Fruit fly (Drosophila melanogaster): ENCODE measurements around the gene vig2.

vig2 gene

DNA sequence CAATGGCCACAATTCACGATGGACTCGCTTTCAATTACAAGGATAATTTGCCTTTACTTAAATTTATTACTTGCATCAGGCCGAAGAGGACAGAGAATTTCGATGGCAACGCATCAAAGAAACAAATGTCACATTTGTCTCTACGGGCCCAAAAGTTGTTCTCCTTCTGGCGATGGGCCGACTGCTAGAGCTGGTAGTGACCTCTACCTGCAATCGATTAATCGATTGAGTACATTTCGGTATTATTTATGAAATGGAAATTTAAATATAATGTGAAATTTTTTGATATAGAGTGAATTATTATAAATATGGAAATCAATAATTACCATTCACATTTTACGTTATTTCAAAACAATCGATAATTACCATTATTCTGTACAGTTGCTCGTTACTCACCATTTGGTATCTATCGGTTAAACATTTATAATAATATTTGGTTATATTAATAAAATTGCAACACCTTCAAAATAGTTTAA is 399 bp upstream of the vig2 start, which contains the start of the genes CG31510 and TTLL5 (continued):
- TF ChIP-seq Gug (GFP tag; IDR thresholded peaks at IDR 0.05) (no peak; the same call in 3 of the 4 replicates), schlank (tag; optimal IDR thresholded peaks at IDR 0.05) (no peak), Opbp (GFP tag; IDR thresholded peaks at IDR 0.05; ENCODE audit: partially characterized antibody) (peak; percentile 72), gfzf (GFP tag; optimal IDR thresholded peaks at IDR 0.05) (no peak), CG2889 (GFP tag; IDR thresholded peaks at IDR 0.05) (no peak), Chrac-16 (GFP tag; optimal IDR thresholded peaks at IDR 0.05) (no peak), CG2202 (tag; optimal IDR thresholded peaks at IDR 0.05) (no peak), ci (GFP tag; IDR thresholded peaks at IDR 0.05) (no peak), pfk (GFP tag; optimal IDR thresholded peaks at IDR 0.05) (no peak), CG17802 (tag; optimal IDR thresholded peaks at IDR 0.05) (peak; percentile 96), CG18599 (GFP tag; optimal IDR thresholded peaks at IDR 0.05) (no peak), CG18262 (tag; optimal IDR thresholded peaks at IDR 0.05) (no peak), CG18619 (GFP tag; optimal IDR thresholded peaks at IDR 0.05) (no peak), CG6654 (GFP tag; optimal IDR thresholded peaks at IDR 0.05) (no peak), CG6254 (GFP tag; optimal IDR thresholded peaks at IDR 0.05) (no peak), CG11456 (GFP tag; IDR thresholded peaks at IDR 0.05) (no peak), lmd (GFP tag; IDR thresholded peaks at IDR 0.05) (no peak), crol (GFP tag; IDR thresholded peaks at IDR 0.05) (no peak; the same call in 1 of the 2 replicates), CG10462 (GFP tag; optimal IDR thresholded peaks at IDR 0.05) (no peak), tna (GFP tag; IDR thresholded peaks at IDR 0.05; ENCODE audit: partially characterized antibody) (peak; percentile 15; the same call in 1 of the 2 replicates), unc-4 (GFP tag; IDR thresholded peaks at IDR 0.05; ENCODE audit: partially characterized antibody) (peak; percentile 57; the same call in 1 of the 2 replicates), Rx (GFP tag; IDR thresholded peaks at IDR 0.05) (no peak), bowl (GFP tag; IDR thresholded peaks at IDR 0.05) (no peak), Dfd (GFP tag; optimal IDR thresholded peaks at IDR 0.05) (no peak), Adf1 (GFP tag; IDR thresholded peaks at IDR 0.05) (no peak), CG4730 (GFP tag; IDR thresholded peaks at IDR 0.05) (no peak)

DNA sequence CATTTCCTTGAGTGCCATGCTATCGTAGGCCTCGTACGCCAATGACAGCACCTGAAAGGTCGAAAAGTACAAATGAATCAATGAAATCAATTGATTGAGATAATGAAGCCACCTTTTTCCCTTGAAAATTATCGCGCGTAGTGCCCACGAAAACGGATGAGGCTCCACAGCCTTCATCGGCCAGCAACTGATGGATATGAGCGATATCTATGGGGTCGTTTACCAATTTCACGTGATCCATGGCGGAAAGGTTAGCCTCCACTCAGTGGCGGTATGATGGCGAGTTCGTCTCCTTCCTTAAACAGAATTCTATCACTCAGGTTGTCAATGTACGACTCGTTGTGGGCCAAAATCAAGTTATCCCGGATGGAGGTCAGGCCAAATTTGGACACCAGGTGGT is 3.6 kb downstream of the vig2 start:
- no peak for TF ChIP-seq tgo (GFP tag; IDR thresholded peaks at IDR 0.05)
- TF ChIP-seq exex (tag; optimal IDR thresholded peaks at IDR 0.05): peak; percentile 23
- TF ChIP-seq D19A (tag; optimal IDR thresholded peaks at IDR 0.05): no peak
- TF ChIP-seq CG4404 (GFP tag; IDR thresholded peaks at IDR 0.05): no peak
- TF ChIP-seq onecut (GFP tag; IDR thresholded peaks at IDR 0.05): no peak
- no peak for TF ChIP-seq CG1602 (GFP tag; optimal IDR thresholded peaks at IDR 0.05)
- TF ChIP-seq BtbVII (GFP tag; optimal IDR thresholded peaks at IDR 0.05): no peak
- peak; percentile 19 for TF ChIP-seq grn (GFP tag; optimal IDR thresholded peaks at IDR 0.05)
- no peak for TF ChIP-seq CG11560 (tag; IDR thresholded peaks at IDR 0.05)
- no peak for TF ChIP-seq hth (optimal IDR thresholded peaks at IDR 0.05)
- TF ChIP-seq mirr (GFP tag; optimal IDR thresholded peaks at IDR 0.05): peak; percentile 6
- TF ChIP-seq Ets65A (GFP tag): peak; percentile 4
- TF ChIP-seq GATAe (GFP tag; conservative IDR thresholded peaks at IDR 0.05): no peak
- TF ChIP-seq chif (GFP tag; optimal IDR thresholded peaks at IDR 0.05): no peak
- no peak for TF ChIP-seq dimm (GFP tag; IDR thresholded peaks at IDR 0.05)
- TF ChIP-seq ttk (GFP tag; IDR thresholded peaks at IDR 0.05): no peak
- TF ChIP-seq Eip74EF (GFP tag; optimal IDR thresholded peaks at IDR 0.05): no peak
- no peak for TF ChIP-seq Bgb (GFP tag; IDR thresholded peaks at IDR 0.05; ENCODE audit: partially characterized antibody)
- TF ChIP-seq Atf-2 (GFP tag; optimal IDR thresholded peaks at IDR 0.05): no peak
- no peak for TF ChIP-seq wor (GFP tag; IDR thresholded peaks at IDR 0.05)
- TF ChIP-seq cwo (GFP tag; optimal IDR thresholded peaks at IDR 0.05): peak; percentile 42
- TF ChIP-seq Awh (GFP tag; IDR thresholded peaks at IDR 0.05): no peak
- TF ChIP-seq CG8281 (tag; optimal IDR thresholded peaks at IDR 0.05): peak; percentile 64
- TF ChIP-seq CG8290 (GFP tag; optimal IDR thresholded peaks at IDR 0.05): no peak
- TF ChIP-seq CG8290 (tag; optimal IDR thresholded peaks at IDR 0.05): no peak
- 0 out of 2 replicates have a peak, but pooled peaks have one; percentile 7 for TF ChIP-seq CG11247 (GFP tag; IDR thresholded peaks at IDR 0.05)
- TF ChIP-seq Antp (GFP tag; optimal IDR thresholded peaks at IDR 0.05): no peak
